Worm (Caenorhabditis elegans): Measurements from ENCODE around the gene smcr-8.

smcr-8 gene

DNA sequence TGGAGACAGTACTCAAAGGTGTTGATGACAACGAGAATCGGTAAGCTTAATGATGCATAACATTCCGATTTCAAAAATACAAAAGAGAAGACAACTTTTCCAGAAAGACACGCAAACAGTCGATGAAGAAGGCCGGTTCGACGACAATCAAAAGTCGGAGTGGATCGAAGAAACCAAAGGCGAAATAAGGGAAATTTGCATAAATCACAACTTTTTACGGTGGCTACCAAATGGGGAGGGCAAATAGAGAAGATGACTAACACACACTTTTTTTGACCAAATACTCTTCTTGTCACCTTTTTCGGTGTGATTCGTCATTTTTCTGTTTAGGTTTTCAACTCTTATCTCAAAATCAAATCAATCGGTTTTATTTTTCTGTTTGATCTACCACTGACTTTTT lies 37.0 kb downstream of the smcr-8 start, which contains the start of gene C45G9.6:
C45G9.6 (plus strand) TSS at position 301 of the 400 bp plus-strand sequence.
- TF ChIP-seq R02D3.7 (tag; optimal IDR thresholded peaks at IDR 0.05), result no peak
- no peak for TF ChIP-seq ama-1 (optimal IDR thresholded peaks at IDR 0.05)
- TF ChIP-seq fos-1 (tag; optimal IDR thresholded peaks at IDR 0.05), result no peak
- no peak for TF ChIP-seq D1046.2 (GFP tag; IDR thresholded peaks at IDR 0.05)

DNA sequence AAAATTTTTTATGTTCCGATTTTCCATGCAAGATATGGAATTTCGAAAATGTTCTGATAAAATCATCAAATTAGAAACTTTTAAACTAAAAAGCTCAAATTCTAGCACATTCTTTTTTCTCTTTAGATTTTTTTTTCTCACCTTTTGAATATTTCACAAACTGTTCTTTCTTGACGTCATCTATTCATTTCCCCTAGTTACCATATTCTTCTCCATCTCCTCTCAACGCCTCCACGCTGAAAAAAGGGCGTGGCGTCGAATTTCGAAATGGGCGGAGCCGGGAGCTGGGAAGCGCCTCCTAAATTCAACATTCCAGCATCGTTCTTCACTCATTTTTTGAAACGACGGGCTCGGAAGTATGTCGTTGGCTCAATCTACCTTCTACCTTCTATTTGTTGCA lies 42.9 kb downstream of the smcr-8 start, which contains the start of gene nlp-43:
nlp-43 (plus strand) TSS at position 301 of the 400 bp plus-strand sequence.
- TF ChIP-seq lin-38 (GFP tag; IDR thresholded peaks at IDR 0.05), result no peak
- no peak for TF ChIP-seq zip-11 (GFP tag; IDR thresholded peaks at IDR 0.05)

DNA sequence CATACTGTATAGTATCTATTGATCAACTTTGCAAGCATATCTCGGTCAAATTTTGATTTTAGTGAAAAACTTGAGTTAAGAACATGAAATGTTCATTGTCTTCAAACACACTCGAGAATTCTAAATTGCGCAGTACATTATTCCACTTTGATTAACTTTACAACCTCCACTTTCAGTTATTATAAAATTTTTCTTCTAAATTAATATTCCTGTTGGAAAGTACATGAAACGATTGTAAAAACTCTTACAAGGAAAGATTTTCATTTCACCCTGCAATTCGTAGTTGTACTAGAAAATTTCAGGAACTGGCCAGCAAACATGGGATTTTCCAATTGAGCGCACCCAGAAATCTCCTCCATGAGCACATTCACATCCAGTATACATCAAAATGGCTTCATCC lies 45.5 kb downstream of the smcr-8 start, which contains the start of gene C45G9.14:
C45G9.14 (plus strand) TSS at position 301 of the 400 bp plus-strand sequence.
- TF ChIP-seq lin-38 (GFP tag; IDR thresholded peaks at IDR 0.05) (no peak), tra-1 (GFP tag; IDR thresholded peaks at IDR 0.05) (no peak), php-3 (GFP tag; IDR thresholded peaks at IDR 0.05) (no peak), F26F4.8 (GFP tag; conservative IDR thresholded peaks at IDR 0.05) (no peak), Y75B8A.6 (GFP tag; IDR thresholded peaks at IDR 0.05) (no peak), ama-1 (optimal IDR thresholded peaks at IDR 0.05) (no peak), dmd-6 (GFP tag; IDR thresholded peaks at IDR 0.05) (no peak), lim-7 (GFP tag; IDR thresholded peaks at IDR 0.05) (no peak), nhr-25 (tag; optimal IDR thresholded peaks at IDR 0.05; ENCODE audit: borderline replicate concordance, insufficient read depth) (no peak), unc-130 (GFP tag; optimal IDR thresholded peaks at IDR 0.05) (no peak)

DNA sequence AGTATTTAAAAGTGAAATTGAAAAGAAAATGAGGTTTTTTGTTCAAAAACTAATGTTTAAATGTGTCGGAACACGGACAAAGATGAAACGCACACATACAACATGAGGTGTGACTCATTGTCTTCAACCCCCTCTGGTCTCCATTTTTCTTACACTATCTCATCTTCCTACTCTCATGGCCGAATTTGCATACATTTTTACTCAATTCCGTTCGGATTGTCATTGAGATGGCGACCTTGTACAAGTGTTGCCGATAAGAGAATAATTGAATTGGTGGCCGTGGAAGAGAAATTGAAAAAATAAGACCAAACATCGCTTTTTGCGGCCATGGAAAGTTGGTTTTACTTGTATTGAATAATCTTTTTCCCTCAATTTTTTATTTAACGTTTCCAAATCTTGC lies 48.0 kb downstream of the smcr-8 start, which contains the start of gene txbp-3:
txbp-3 (minus strand) TSS at position 285 of the 400 bp plus-strand sequence.
- TF ChIP-seq lin-15B (tag; optimal IDR thresholded peaks at IDR 0.05), result no peak
- TF ChIP-seq Y75B8A.6 (GFP tag; IDR thresholded peaks at IDR 0.05), result no peak
- TF ChIP-seq mep-1 (tag; optimal IDR thresholded peaks at IDR 0.05), result peak; percentile 71
- no peak for TF ChIP-seq unc-130 (GFP tag; optimal IDR thresholded peaks at IDR 0.05)
- peak; percentile 58 for TF ChIP-seq hlh-30 (tag; optimal IDR thresholded peaks at IDR 0.05; ENCODE audit: insufficient read depth)
- no peak for TF ChIP-seq nhr-42 (GFP tag; IDR thresholded peaks at IDR 0.05)
- TF ChIP-seq attf-4 (tag; optimal IDR thresholded peaks at IDR 0.05), result no peak
- peak; percentile 50 for TF ChIP-seq nhr-6 (tag; optimal IDR thresholded peaks at IDR 0.05)
- TF ChIP-seq mdt-29 (GFP tag; IDR thresholded peaks at IDR 0.05), result no peak
- no peak for TF ChIP-seq ceh-82 (tag; optimal IDR thresholded peaks at IDR 0.05)
- TF ChIP-seq ceh-20 (GFP tag; IDR thresholded peaks at IDR 0.05), result no peak
- TF ChIP-seq zfp-3 (GFP tag; conservative IDR thresholded peaks at IDR 0.05), result no peak
- no peak for TF ChIP-seq madf-5 (GFP tag; IDR thresholded peaks at IDR 0.05)
- TF ChIP-seq fkh-10 (GFP tag; optimal IDR thresholded peaks at IDR 0.05), result peak; percentile 37
- no peak for TF ChIP-seq nhr-102 (tag; optimal IDR thresholded peaks at IDR 0.05)
- peak; percentile 83 for TF ChIP-seq mes-2 (tag; optimal IDR thresholded peaks at IDR 0.05; ENCODE audit: poor library complexity, severe bottlenecking)
- TF ChIP-seq nhr-48 (tag; optimal IDR thresholded peaks at IDR 0.05), result no peak
- TF ChIP-seq jun-1 (tag; optimal IDR thresholded peaks at IDR 0.05), result no peak
- no peak for TF ChIP-seq Y48G9A.11 (GFP tag; IDR thresholded peaks at IDR 0.05)
- no peak for TF ChIP-seq daf-19 (GFP tag; conservative IDR thresholded peaks at IDR 0.05)
- peak in 1 of 2 experiments; percentile 59 for TF ChIP-seq lsy-2 (tag; optimal IDR thresholded peaks at IDR 0.05)
- TF ChIP-seq dmd-8 (GFP tag; IDR thresholded peaks at IDR 0.05), result no peak
- no peak for TF ChIP-seq sdz-12 (GFP tag; optimal IDR thresholded peaks at IDR 0.05)
- no peak for TF ChIP-seq zag-1 (tag; optimal IDR thresholded peaks at IDR 0.05)
- no peak for TF ChIP-seq lin-29 (GFP tag; IDR thresholded peaks at IDR 0.05)
- peak; percentile 42 for TF ChIP-seq nhr-77 (tag; optimal IDR thresholded peaks at IDR 0.05)
- no peak for TF ChIP-seq daf-16 (GFP tag; optimal IDR thresholded peaks at IDR 0.05)
- peak; percentile 24 for TF ChIP-seq daf-16 (tag; optimal IDR thresholded peaks at IDR 0.05)
- TF ChIP-seq lim-7 (GFP tag; IDR thresholded peaks at IDR 0.05), result no peak
- peak; percentile 85 for TF ChIP-seq pqm-1 (tag; optimal IDR thresholded peaks at IDR 0.05)
- TF ChIP-seq nhr-28 (tag; optimal IDR thresholded peaks at IDR 0.05), result peak; percentile 77
- TF ChIP-seq hlh-11 (tag; optimal IDR thresholded peaks at IDR 0.05), result no peak
- TF ChIP-seq skn-1 (tag; optimal IDR thresholded peaks at IDR 0.05), result no peak
- peak; percentile 12 for TF ChIP-seq ces-1 (GFP tag; optimal IDR thresholded peaks at IDR 0.05)
- no peak for TF ChIP-seq ceh-32 (tag; optimal IDR thresholded peaks at IDR 0.05; ENCODE audit: poor library complexity)
